Fruit fly (Drosophila melanogaster) Kc167 (cell line): ENCODE measurements around the gene LeuRS.

Source experiments
- h ChIP-seq: fragments of >200 bp; optimal IDR thresholded peaks from 3 replicates; lab custom pipeline; 2018; ENCODE audit warnings: missing external identifiers
- ttk ChIP-seq: sonication (Bioruptor generic); optimal IDR thresholded peaks from 2 replicates; lab custom pipeline; 2017; ENCODE audit warnings: missing external identifiers

DNA sequence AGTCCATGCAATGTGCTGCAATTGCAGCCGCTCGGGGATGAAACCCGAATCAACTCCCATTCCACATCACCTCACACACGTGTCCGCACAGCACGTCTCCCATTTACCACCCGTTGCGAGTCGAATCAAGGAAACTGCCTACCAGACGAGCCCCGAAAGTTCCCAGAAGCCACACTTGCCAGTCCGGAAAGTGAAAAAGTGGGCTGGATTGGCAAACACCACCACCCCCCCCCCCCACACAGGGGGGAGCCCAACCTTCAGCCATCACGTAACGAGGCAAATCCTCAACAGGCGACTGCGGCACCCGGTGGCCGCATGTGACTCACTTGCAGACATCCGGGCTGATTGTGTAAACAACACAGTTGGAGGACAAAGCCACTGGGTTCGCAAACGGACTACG is 9.6 kb downstream of the LeuRS start:
- no peak for TF ChIP-seq ttk (lab: Kevin White, UChicago)
- TF ChIP-seq h (lab: Kevin White, UChicago): no peak
